Worm (Caenorhabditis elegans): ENCODE results near the gene C33G3.6.

Gene C33G3.6

ce11 chrX:14084230-14084629 lies at the start of gene C33G3.6:
TSS of gene C33G3.6 (minus strand) at chrX:14084330.
- TF ChIP-seq repo-1 (tag; optimal IDR thresholded peaks at IDR 0.05) = no peak
- no peak for TF ChIP-seq ceh-58 (GFP tag; IDR thresholded peaks at IDR 0.05)
- no peak for TF ChIP-seq T26A5.8 (tag; optimal IDR thresholded peaks at IDR 0.05)
- TF ChIP-seq Y67H2A.10 (GFP tag; conservative IDR thresholded peaks at IDR 0.05) = no peak
- no peak for TF ChIP-seq mcd-1 (GFP tag; IDR thresholded peaks at IDR 0.05)
- no peak for TF ChIP-seq F22D6.2 (tag; optimal IDR thresholded peaks at IDR 0.05)
- no peak for TF ChIP-seq tlf-1 (GFP tag; optimal IDR thresholded peaks at IDR 0.05)
- no peak for TF ChIP-seq attf-6 (GFP tag; IDR thresholded peaks at IDR 0.05)
- no peak for TF ChIP-seq ztf-18 (tag; optimal IDR thresholded peaks at IDR 0.05)
- TF ChIP-seq ets-4 (GFP tag; optimal IDR thresholded peaks at IDR 0.05) = no peak
- no peak for TF ChIP-seq lin-40 (tag; optimal IDR thresholded peaks at IDR 0.05)
- TF ChIP-seq hrde-1 (tag; optimal IDR thresholded peaks at IDR 0.05; ENCODE audit: borderline replicate concordance) = no peak

ce11 chrX:14132677-14133076 lies 48.5 kb upstream of the C33G3.6 start:
- no peak for TF ChIP-seq F55B11.4 (tag; optimal IDR thresholded peaks at IDR 0.05; ENCODE audit: borderline replicate concordance, insufficient read depth)
- TF ChIP-seq snpc-1.1 (tag; optimal IDR thresholded peaks at IDR 0.05; ENCODE audit: insufficient read depth) = no peak
- TF ChIP-seq snpc-1.3 (tag; optimal IDR thresholded peaks at IDR 0.05; ENCODE audit: insufficient read depth) = no peak
- TF ChIP-seq xnd-1 (tag; optimal IDR thresholded peaks at IDR 0.05) = no peak
- no peak for TF ChIP-seq B0261.1 (tag; optimal IDR thresholded peaks at IDR 0.05)
- no peak for TF ChIP-seq F52B5.7 (tag; optimal IDR thresholded peaks at IDR 0.05)
- TF ChIP-seq mes-4 (tag; optimal IDR thresholded peaks at IDR 0.05) = no peak
- no peak for TF ChIP-seq hrde-1 (tag; optimal IDR thresholded peaks at IDR 0.05; ENCODE audit: borderline replicate concordance)
- TF ChIP-seq ztf-26 (tag; optimal IDR thresholded peaks at IDR 0.05) = no peak
- TF ChIP-seq cebp-2 (GFP tag; IDR thresholded peaks at IDR 0.05) = no peak
- TF ChIP-seq ceh-91 (GFP tag; IDR thresholded peaks at IDR 0.05) = no peak
- TF ChIP-seq rec-8 (tag; optimal IDR thresholded peaks at IDR 0.05) = no peak
- no peak for TF ChIP-seq let-526 (GFP tag; IDR thresholded peaks at IDR 0.05)
- TF ChIP-seq zim-3 (tag; optimal IDR thresholded peaks at IDR 0.05) = no peak
- TF ChIP-seq cebp-1 (GFP tag; IDR thresholded peaks at IDR 0.05) = no peak
- TF ChIP-seq cebp-1 (tag; optimal IDR thresholded peaks at IDR 0.05) = no peak
- TF ChIP-seq lir-1 (GFP tag; conservative IDR thresholded peaks at IDR 0.05) = no peak
- no peak for TF ChIP-seq bed-2 (GFP tag; IDR thresholded peaks at IDR 0.05)
- TF ChIP-seq unc-62 (GFP tag; optimal IDR thresholded peaks at IDR 0.05) = no peak
- TF ChIP-seq ceh-40 (GFP tag; IDR thresholded peaks at IDR 0.05) = no peak

ce11 chrX:14131476-14131875 lies 47.3 kb upstream of the C33G3.6 start:
- TF ChIP-seq T07F8.4 (tag; optimal IDR thresholded peaks at IDR 0.05) (no peak), sdz-38 (tag; optimal IDR thresholded peaks at IDR 0.05) (no peak), F22D6.2 (tag; optimal IDR thresholded peaks at IDR 0.05) (no peak), repo-1 (tag; optimal IDR thresholded peaks at IDR 0.05) (no peak), D2030.7 (GFP tag; IDR thresholded peaks at IDR 0.05) (no peak), madf-6 (GFP tag; IDR thresholded peaks at IDR 0.05) (no peak), sea-2 (GFP tag; IDR thresholded peaks at IDR 0.05) (no peak), F37B4.10 (GFP tag; IDR thresholded peaks at IDR 0.05) (no peak), lin-26 (GFP tag; IDR thresholded peaks at IDR 0.05) (no peak), F23B12.7 (tag; optimal IDR thresholded peaks at IDR 0.05; ENCODE audit: insufficient read depth) (no peak), F39B2.1 (GFP tag; IDR thresholded peaks at IDR 0.05) (no peak), B0261.1 (tag; optimal IDR thresholded peaks at IDR 0.05) (no peak), dox-1 (GFP tag; IDR thresholded peaks at IDR 0.05) (no peak), him-1 (tag; optimal IDR thresholded peaks at IDR 0.05) (no peak), fkh-3 (tag; optimal IDR thresholded peaks at IDR 0.05) (no peak), unc-62 (GFP tag; optimal IDR thresholded peaks at IDR 0.05) (no peak), egl-18 (GFP tag; IDR thresholded peaks at IDR 0.05) (no peak), mcd-1 (GFP tag; IDR thresholded peaks at IDR 0.05) (no peak), F49E8.2 (tag; optimal IDR thresholded peaks at IDR 0.05; ENCODE audit: insufficient read depth) (no peak), lin-40 (tag; optimal IDR thresholded peaks at IDR 0.05) (no peak)
